Worm (Caenorhabditis elegans) whole organism, L2 larva: ENCODE data around the gene sto-5.

ENCODE experiments used
- R02D3.7 ChIP-seq: fragments of 150-350 bp; optimal IDR thresholded peaks from 2 replicates; lab custom pipeline; 2014; ENCODE audit warnings: missing biosample characterization, missing genetic modification characterization
- alr-1 ChIP-seq: fragments of 150-350 bp; optimal IDR thresholded peaks from 2 replicates; lab custom pipeline; 2014; ENCODE audit warnings: missing biosample characterization, missing genetic modification characterization
- aly-2 ChIP-seq: fragments of 150-350 bp; optimal IDR thresholded peaks from 2 replicates; lab custom pipeline; 2014; ENCODE audit warnings: missing biosample characterization, missing genetic modification characterization
- dmd-4 ChIP-seq: sonication (generic microtip); optimal IDR thresholded peaks from 2 replicates; lab custom pipeline; 2017; ENCODE audit warnings: missing biosample characterization, missing genetic modification characterization
- mab-5 ChIP-seq: fragments of 150-350 bp; optimal IDR thresholded peaks from 2 replicates; lab custom pipeline; 2014; ENCODE audit warnings: missing biosample characterization, missing genetic modification characterization
- nhr-129 ChIP-seq: fragments of 150-350 bp; optimal IDR thresholded peaks from 2 replicates; lab custom pipeline; 2014; ENCODE audit warnings: missing biosample characterization, missing genetic modification characterization
- sma-9 ChIP-seq, 2 experiments: fragments of 150-350 bp in 1 of 2; sonication (generic microtip) in 1 of 2; optimal IDR thresholded peaks; 2 replicates each; lab custom pipeline; 2014 to 2016; ENCODE audit warnings: missing genetic modification characterization in 2 of 2, mild to moderate bottlenecking in 1 of 2, missing biosample characterization in 1 of 2, missing compliant biosample characterization in 1 of 2, missing genetic modification reagents in 1 of 2, moderate library complexity in 1 of 2
- snpc-4 ChIP-seq: fragments of 150-350 bp; optimal IDR thresholded peaks from 2 replicates; lab custom pipeline; 2014; ENCODE audit warnings: missing biosample characterization, missing genetic modification characterization
- ztf-11 ChIP-seq: sonication (generic microtip); optimal IDR thresholded peaks from 2 replicates; lab custom pipeline; 2017; ENCODE audit warnings: missing biosample characterization, missing genetic modification characterization

- TF ChIP-seq sma-9 (GFP tag; optimal IDR thresholded peaks at IDR 0.05; lab: Kevin White, UChicago): no peak
- TF ChIP-seq sma-9 (tag; optimal IDR thresholded peaks at IDR 0.05; lab: Kevin White, UChicago): no peak
- TF ChIP-seq nhr-129 (tag; lab: Kevin White, UChicago): no peak
- no peak for TF ChIP-seq R02D3.7 (tag; lab: Kevin White, UChicago)
- no peak for TF ChIP-seq alr-1 (tag; lab: Kevin White, UChicago)
- no peak for TF ChIP-seq mab-5 (tag; lab: Kevin White, UChicago)
- TF ChIP-seq dmd-4 (tag; lab: Kevin White, UChicago): no peak
- TF ChIP-seq snpc-4 (tag; lab: Kevin White, UChicago): no peak
- no peak for TF ChIP-seq ztf-11
- TF ChIP-seq aly-2 (tag; lab: Kevin White, UChicago): no peak
These were observed 42.4 kb downstream of the sto-5 start, which contains the start of gene T01C8.3 for ce11 chrX:16782797-16783259.
